Worm (Caenorhabditis elegans): ENCODE results near the gene fipr-5.

fipr-5 gene

ce11 chrV:10221317-10221716, at the start of gene fipr-5, which contains the start of gene fipr-9:
TSS of gene fipr-5 (minus strand) at chrV:10221417.
TSS of gene fipr-9 (plus strand) at chrV:10221662.
- no peak for TF ChIP-seq klf-2 (GFP tag; conservative IDR thresholded peaks at IDR 0.05)
- no peak for TF ChIP-seq T22C8.4 (GFP tag; IDR thresholded peaks at IDR 0.05)
- no peak for TF ChIP-seq tab-1 (GFP tag; IDR thresholded peaks at IDR 0.05)
- TF ChIP-seq med-1 (GFP tag; optimal IDR thresholded peaks at IDR 0.05; ENCODE audit: insufficient read depth): no peak
- no peak for TF ChIP-seq cog-1 (tag; optimal IDR thresholded peaks at IDR 0.05)
- TF ChIP-seq ztf-29 (GFP tag; IDR thresholded peaks at IDR 0.05): no peak
- no peak for TF ChIP-seq flt-1 (GFP tag; IDR thresholded peaks at IDR 0.05)
- TF ChIP-seq ztf-23 (GFP tag; IDR thresholded peaks at IDR 0.05): no peak
- TF ChIP-seq ref-1 (GFP tag; conservative IDR thresholded peaks at IDR 0.05): no peak

ce11 chrV:10270214-10270613, 49.0 kb upstream of the fipr-5 start, which contains the start of gene ric-4:
TSS of gene ric-4 (minus strand) at chrV:10270314.
- TF ChIP-seq flt-1 (GFP tag; IDR thresholded peaks at IDR 0.05): no peak
- no peak for TF ChIP-seq tab-1 (GFP tag; IDR thresholded peaks at IDR 0.05)
- no peak for TF ChIP-seq cog-1 (tag; optimal IDR thresholded peaks at IDR 0.05)

- TF ChIP-seq ztf-23 (GFP tag; IDR thresholded peaks at IDR 0.05): no peak
- no peak for TF ChIP-seq ztf-29 (GFP tag; IDR thresholded peaks at IDR 0.05)
- no peak for TF ChIP-seq flt-1 (GFP tag; IDR thresholded peaks at IDR 0.05)
- no peak for TF ChIP-seq cog-1 (tag; optimal IDR thresholded peaks at IDR 0.05)
- no peak for TF ChIP-seq tab-1 (GFP tag; IDR thresholded peaks at IDR 0.05)
- TF ChIP-seq med-1 (GFP tag; optimal IDR thresholded peaks at IDR 0.05; ENCODE audit: insufficient read depth): no peak
- no peak for TF ChIP-seq klf-2 (GFP tag; conservative IDR thresholded peaks at IDR 0.05)
- TF ChIP-seq T22C8.4 (GFP tag; IDR thresholded peaks at IDR 0.05): no peak
- TF ChIP-seq ref-1 (GFP tag; conservative IDR thresholded peaks at IDR 0.05): no peak
These were observed 44.8 kb upstream of the fipr-5 start for ce11 chrV:10266050-10266449.

ce11 chrV:10265019-10265418, 43.8 kb upstream of the fipr-5 start:
- no peak for TF ChIP-seq med-1 (GFP tag; optimal IDR thresholded peaks at IDR 0.05; ENCODE audit: insufficient read depth)
- no peak for TF ChIP-seq T22C8.4 (GFP tag; IDR thresholded peaks at IDR 0.05)
- no peak for TF ChIP-seq klf-2 (GFP tag; conservative IDR thresholded peaks at IDR 0.05)
- TF ChIP-seq cog-1 (tag; optimal IDR thresholded peaks at IDR 0.05): no peak
- no peak for TF ChIP-seq ztf-23 (GFP tag; IDR thresholded peaks at IDR 0.05)
- TF ChIP-seq ztf-29 (GFP tag; IDR thresholded peaks at IDR 0.05): no peak
- no peak for TF ChIP-seq ref-1 (GFP tag; conservative IDR thresholded peaks at IDR 0.05)
- no peak for TF ChIP-seq flt-1 (GFP tag; IDR thresholded peaks at IDR 0.05)
- TF ChIP-seq tab-1 (GFP tag; IDR thresholded peaks at IDR 0.05): no peak

- TF ChIP-seq ztf-29 (GFP tag; IDR thresholded peaks at IDR 0.05) (no peak), klf-2 (GFP tag; conservative IDR thresholded peaks at IDR 0.05) (no peak), ztf-23 (GFP tag; IDR thresholded peaks at IDR 0.05) (no peak), ref-1 (GFP tag; conservative IDR thresholded peaks at IDR 0.05) (no peak), tab-1 (GFP tag; IDR thresholded peaks at IDR 0.05) (no peak)
These were observed 39.2 kb upstream of the fipr-5 start, which contains the start of gene sri-18 for ce11 chrV:10260460-10260859. TSS of gene sri-18 (minus strand) at chrV:10260560.

- TF ChIP-seq klf-2 (GFP tag; conservative IDR thresholded peaks at IDR 0.05) (no peak), ztf-29 (GFP tag; IDR thresholded peaks at IDR 0.05) (no peak), flt-1 (GFP tag; IDR thresholded peaks at IDR 0.05) (no peak), T22C8.4 (GFP tag; IDR thresholded peaks at IDR 0.05) (no peak), tab-1 (GFP tag; IDR thresholded peaks at IDR 0.05) (no peak), cog-1 (tag; optimal IDR thresholded peaks at IDR 0.05) (no peak), ref-1 (GFP tag; conservative IDR thresholded peaks at IDR 0.05) (no peak), med-1 (GFP tag; optimal IDR thresholded peaks at IDR 0.05; ENCODE audit: insufficient read depth) (no peak), ztf-23 (GFP tag; IDR thresholded peaks at IDR 0.05) (no peak)
These were observed 34.8 kb upstream of the fipr-5 start, which contains the start of gene nhr-232 for ce11 chrV:10256050-10256449. TSS of gene nhr-232 (plus strand) at chrV:10256170.

ce11 chrV:10255005-10255472, 33.8 kb upstream of the fipr-5 start, which contains the start of gene rop-1:
TSS of gene rop-1 (minus strand) at chrV:10255055.
- no peak for TF ChIP-seq T22C8.4 (GFP tag; IDR thresholded peaks at IDR 0.05)
- no peak for TF ChIP-seq klf-2 (GFP tag; conservative IDR thresholded peaks at IDR 0.05)
- TF ChIP-seq cog-1 (tag; optimal IDR thresholded peaks at IDR 0.05): no peak
- TF ChIP-seq med-1 (GFP tag; optimal IDR thresholded peaks at IDR 0.05; ENCODE audit: insufficient read depth): no peak
- no peak for TF ChIP-seq ztf-23 (GFP tag; IDR thresholded peaks at IDR 0.05)
- TF ChIP-seq ztf-29 (GFP tag; IDR thresholded peaks at IDR 0.05): no peak
- TF ChIP-seq flt-1 (GFP tag; IDR thresholded peaks at IDR 0.05): no peak
- TF ChIP-seq tab-1 (GFP tag; IDR thresholded peaks at IDR 0.05): no peak
- no peak for TF ChIP-seq ref-1 (GFP tag; conservative IDR thresholded peaks at IDR 0.05)

- no peak for TF ChIP-seq ref-1 (GFP tag; conservative IDR thresholded peaks at IDR 0.05)
- TF ChIP-seq med-1 (GFP tag; optimal IDR thresholded peaks at IDR 0.05; ENCODE audit: insufficient read depth): no peak
- no peak for TF ChIP-seq tab-1 (GFP tag; IDR thresholded peaks at IDR 0.05)
- TF ChIP-seq cog-1 (tag; optimal IDR thresholded peaks at IDR 0.05): no peak
- TF ChIP-seq ztf-29 (GFP tag; IDR thresholded peaks at IDR 0.05): no peak
- no peak for TF ChIP-seq ztf-23 (GFP tag; IDR thresholded peaks at IDR 0.05)
These were observed 31.5 kb upstream of the fipr-5 start for ce11 chrV:10252682-10253081.

ce11 chrV:10249515-10249914, 28.3 kb upstream of the fipr-5 start:
- no peak for TF ChIP-seq T22C8.4 (GFP tag; IDR thresholded peaks at IDR 0.05)
- TF ChIP-seq flt-1 (GFP tag; IDR thresholded peaks at IDR 0.05): no peak
- no peak for TF ChIP-seq cog-1 (tag; optimal IDR thresholded peaks at IDR 0.05)
- TF ChIP-seq med-1 (GFP tag; optimal IDR thresholded peaks at IDR 0.05; ENCODE audit: insufficient read depth): no peak
- TF ChIP-seq ref-1 (GFP tag; conservative IDR thresholded peaks at IDR 0.05): no peak
- TF ChIP-seq tab-1 (GFP tag; IDR thresholded peaks at IDR 0.05): no peak
- no peak for TF ChIP-seq klf-2 (GFP tag; conservative IDR thresholded peaks at IDR 0.05)
- TF ChIP-seq ztf-29 (GFP tag; IDR thresholded peaks at IDR 0.05): no peak
- no peak for TF ChIP-seq ztf-23 (GFP tag; IDR thresholded peaks at IDR 0.05)
